Fruit fly (Drosophila melanogaster) whole organism, embryonic: Measurements from ENCODE around the gene Nepl13.

Source experiments
- ATbp ChIP-seq: fragments of 200-800 bp; sonication (Bioruptor generic); optimal IDR thresholded peaks from 2 replicates; lab custom pipeline; 2017; ENCODE audit warnings: missing biosample characterization, mild to moderate bottlenecking, missing genetic modification characterization, missing genetic modification reagents
- Atf-2 ChIP-seq: fragments of 200-800 bp; sonication (Bioruptor generic); optimal IDR thresholded peaks from 2 replicates; lab custom pipeline; 2016; ENCODE audit warnings: missing biosample characterization, missing genetic modification characterization
- CG10274 ChIP-seq: fragments of 200-800 bp; sonication (Bioruptor generic); optimal IDR thresholded peaks from 3 replicates; lab custom pipeline; 2017; ENCODE audit warnings: missing biosample characterization, mild to moderate bottlenecking, missing genetic modification characterization
- CG10543 ChIP-seq: fragments of 200-800 bp; sonication (Bioruptor generic); optimal IDR thresholded peaks from 3 replicates; lab custom pipeline; 2017; ENCODE audit warnings: missing biosample characterization, mild to moderate bottlenecking, missing genetic modification characterization, moderate library complexity
- CG14965 ChIP-seq: fragments of 200-800 bp; sonication (Bioruptor generic); optimal IDR thresholded peaks from 2 replicates; lab custom pipeline; 2016; ENCODE audit warnings: missing biosample characterization, missing genetic modification characterization, borderline replicate concordance
- CG15269 ChIP-seq: fragments of 200-800 bp; sonication (Bioruptor generic); optimal IDR thresholded peaks from 2 replicates; lab custom pipeline; 2018; ENCODE audit warnings: missing biosample characterization, mild to moderate bottlenecking, missing genetic modification characterization, moderate library complexity
- CG16779 ChIP-seq: fragments of 200-800 bp; sonication (Bioruptor generic); IDR thresholded peaks from 2 replicates; pipeline ENCODE4 v1.3.6; 2022; ENCODE audit warnings: missing biosample characterization, missing genetic modification characterization
- CG16815 ChIP-seq: fragments of 200-800 bp; sonication (Bioruptor generic); optimal IDR thresholded peaks from 3 replicates; lab custom pipeline; 2017; ENCODE audit warnings: missing biosample characterization, mild to moderate bottlenecking, missing genetic modification characterization
- CG17186 ChIP-seq: fragments of 200-800 bp; sonication (Bioruptor generic); optimal IDR thresholded peaks from 3 replicates; lab custom pipeline; 2017; ENCODE audit warnings: missing biosample characterization, missing genetic modification reagents, missing genetic modification characterization
- CG18599 ChIP-seq: fragments of 200-800 bp; sonication (Bioruptor generic); optimal IDR thresholded peaks from 3 replicates; lab custom pipeline; 2017; ENCODE audit warnings: missing biosample characterization, missing genetic modification characterization, mild to moderate bottlenecking, moderate library complexity, missing genetic modification reagents
- CG3163 ChIP-seq: fragments of 200-800 bp; sonication (Bioruptor generic); optimal IDR thresholded peaks from 3 replicates; lab custom pipeline; 2016; ENCODE audit warnings: missing biosample characterization, missing genetic modification characterization
- CG3847 ChIP-seq: fragments of 200-800 bp; sonication (Bioruptor generic); IDR thresholded peaks from 2 replicates; pipeline ENCODE4 v1.3.6; 2022; ENCODE audit warnings: missing biosample characterization, missing genetic modification characterization
- CG43689 ChIP-seq: fragments of 200-800 bp; sonication (Bioruptor generic); IDR thresholded peaks from 2 replicates; pipeline ENCODE4 v1.3.6; 2022; ENCODE audit warnings: missing biosample characterization, missing genetic modification characterization
- CG7786 ChIP-seq: fragments of 200-800 bp; sonication (Bioruptor generic); optimal IDR thresholded peaks from 2 replicates; lab custom pipeline; 2016; ENCODE audit warnings: missing biosample characterization, missing genetic modification characterization
- CG7928 ChIP-seq: fragments of 200-800 bp; sonication (Bioruptor generic); optimal IDR thresholded peaks from 2 replicates; lab custom pipeline; 2017; ENCODE audit warnings: missing biosample characterization, mild to moderate bottlenecking, missing genetic modification characterization
- CG8089 ChIP-seq: fragments of 200-800 bp; sonication (Bioruptor generic); optimal IDR thresholded peaks from 3 replicates; lab custom pipeline; 2016; ENCODE audit warnings: missing biosample characterization, missing genetic modification characterization
- Camta ChIP-seq: fragments of 200-800 bp; sonication (Bioruptor generic); optimal IDR thresholded peaks from 2 replicates; lab custom pipeline; 2016; ENCODE audit warnings: missing biosample characterization, missing genetic modification characterization
- Dref ChIP-seq: fragments of 200-800 bp; sonication (Bioruptor generic); IDR thresholded peaks from 2 replicates; pipeline ENCODE4 v1.3.6; 2022; ENCODE audit warnings: missing biosample characterization, missing genetic modification characterization
- HLH3B ChIP-seq: fragments of 200-800 bp; sonication (Bioruptor generic); IDR thresholded peaks from 2 replicates; pipeline ENCODE4 v1.3.6; 2022; ENCODE audit warnings: missing biosample characterization, missing genetic modification characterization
- HmgD ChIP-seq: fragments of 200-800 bp; sonication (Bioruptor generic); optimal IDR thresholded peaks from 3 replicates; lab custom pipeline; 2016; ENCODE audit warnings: missing biosample characterization, missing genetic modification characterization
- Hr3 ChIP-seq: fragments of 200-800 bp; sonication (Bioruptor generic); optimal IDR thresholded peaks from 3 replicates; lab custom pipeline; 2016; ENCODE audit warnings: missing biosample characterization, missing genetic modification characterization
- Kr ChIP-seq: fragments of 200-800 bp; sonication (Bioruptor generic); optimal IDR thresholded peaks from 2 replicates; lab custom pipeline; 2017; ENCODE audit warnings: missing biosample characterization, mild to moderate bottlenecking, missing genetic modification characterization
- Lpt ChIP-seq: fragments of >200 bp; optimal IDR thresholded peaks from 2 replicates; lab custom pipeline; 2018; ENCODE audit warnings: missing biosample characterization, missing genetic modification characterization
- Myb ChIP-seq: fragments of 200-800 bp; sonication (Bioruptor generic); optimal IDR thresholded peaks from 2 replicates; lab custom pipeline; 2016; ENCODE audit warnings: missing biosample characterization, missing genetic modification characterization
- Opbp ChIP-seq: fragments of 200-800 bp; sonication (Bioruptor generic); IDR thresholded peaks from 3 replicates; pipeline ENCODE4 v1.3.6; 2022; ENCODE audit warnings: missing biosample characterization, missing genetic modification characterization; ENCODE audit not compliant: partially characterized antibody
- Poxn ChIP-seq: fragments of 200-800 bp; sonication (Bioruptor generic); IDR thresholded peaks from 2 replicates; pipeline ENCODE4 v1.3.6; 2022; ENCODE audit warnings: missing biosample characterization, missing genetic modification characterization
- Scr ChIP-seq: fragments of 200-800 bp; sonication (Bioruptor generic); IDR thresholded peaks from 2 replicates; pipeline ENCODE4 v1.3.6; 2022; ENCODE audit warnings: missing biosample characterization, missing genetic modification characterization; ENCODE audit not compliant: partially characterized antibody
- Stat92E ChIP-seq, 3 experiments: fragments of >200 bp in 2 of 3; fragments of 200-800 bp in 1 of 3; sonication (Bioruptor generic) in 1 of 3; optimal IDR thresholded peaks; 2 replicates each; lab custom pipeline; 2017 to 2019; ENCODE audit warnings: missing biosample characterization in 3 of 3, missing genetic modification characterization in 3 of 3, mild to moderate bottlenecking in 1 of 3, moderate library complexity in 1 of 3
- aop ChIP-seq: fragments of 200-800 bp; sonication (Bioruptor generic); IDR thresholded peaks from 2 replicates; pipeline ENCODE4 v1.3.6; 2022; ENCODE audit warnings: missing biosample characterization, missing genetic modification characterization
- bab2 ChIP-seq: fragments of 200-800 bp; sonication (Bioruptor generic); optimal IDR thresholded peaks from 2 replicates; lab custom pipeline; 2016; ENCODE audit warnings: missing biosample characterization, missing genetic modification characterization
- cg ChIP-seq: fragments of 200-800 bp; sonication (Bioruptor generic); optimal IDR thresholded peaks from 3 replicates; lab custom pipeline; 2019; ENCODE audit warnings: missing biosample characterization, mild to moderate bottlenecking, missing genetic modification characterization, moderate library complexity
- chinmo ChIP-seq: fragments of 200-800 bp; sonication (Bioruptor generic); IDR thresholded peaks from 4 replicates; pipeline ENCODE4 v1.3.6; 2022; ENCODE audit warnings: missing biosample characterization, missing genetic modification characterization; ENCODE audit not compliant: partially characterized antibody
- ci ChIP-seq: fragments of 200-800 bp; sonication (Bioruptor generic); IDR thresholded peaks from 3 replicates; pipeline ENCODE4 v1.3.6; 2022; ENCODE audit warnings: missing biosample characterization, missing genetic modification characterization
- cwo ChIP-seq: fragments of 200-800 bp; sonication (Bioruptor generic); optimal IDR thresholded peaks from 3 replicates; lab custom pipeline; 2017; ENCODE audit warnings: missing biosample characterization, missing genetic modification characterization, mild to moderate bottlenecking, moderate library complexity, missing genetic modification reagents
- disco-r ChIP-seq: fragments of 200-800 bp; sonication (Bioruptor generic); optimal IDR thresholded peaks from 2 replicates; lab custom pipeline; 2016; ENCODE audit warnings: missing biosample characterization, missing genetic modification characterization
- gem ChIP-seq: fragments of 200-800 bp; sonication (Bioruptor generic); optimal IDR thresholded peaks from 2 replicates; lab custom pipeline; 2019; ENCODE audit warnings: missing biosample characterization, mild to moderate bottlenecking, missing genetic modification characterization, moderate library complexity
- grn ChIP-seq: fragments of 200-800 bp; sonication (Bioruptor generic); optimal IDR thresholded peaks from 3 replicates; lab custom pipeline; 2017; ENCODE audit warnings: missing biosample characterization, missing genetic modification characterization
- her ChIP-seq: fragments of 200-800 bp; sonication (Bioruptor generic); optimal IDR thresholded peaks from 2 replicates; lab custom pipeline; 2016; ENCODE audit warnings: missing biosample characterization, missing genetic modification characterization
- jigr1 ChIP-seq: fragments of 200-800 bp; sonication (Bioruptor generic); IDR thresholded peaks from 3 replicates; pipeline ENCODE4 v1.3.6; 2022; ENCODE audit warnings: missing biosample characterization, missing genetic modification characterization
- lola ChIP-seq, 3 experiments: fragments of >200 bp in 2 of 3; fragments of 200-800 bp in 1 of 3; sonication (Bioruptor generic) in 1 of 3; optimal IDR thresholded peaks; 2 replicates each; lab custom pipeline; 2017 to 2019; ENCODE audit warnings: missing biosample characterization in 3 of 3, missing genetic modification characterization in 3 of 3, mild to moderate bottlenecking in 1 of 3, moderate library complexity in 1 of 3
- oc ChIP-seq: fragments of 200-800 bp; sonication (Bioruptor generic); optimal IDR thresholded peaks from 2 replicates; lab custom pipeline; 2018; ENCODE audit warnings: missing biosample characterization, mild to moderate bottlenecking, missing genetic modification characterization, moderate library complexity
- p53 ChIP-seq: fragments of 200-800 bp; sonication (Bioruptor generic); optimal IDR thresholded peaks from 2 replicates; lab custom pipeline; 2016; ENCODE audit warnings: missing biosample characterization, missing genetic modification characterization
- so ChIP-seq: fragments of 200-800 bp; sonication (Bioruptor generic); IDR thresholded peaks from 3 replicates; pipeline ENCODE4 v1.3.6; 2022; ENCODE audit warnings: missing biosample characterization, missing genetic modification characterization
- stwl ChIP-seq: fragments of 200-800 bp; sonication (Bioruptor generic); optimal IDR thresholded peaks from 3 replicates; lab custom pipeline; 2018; ENCODE audit warnings: missing biosample characterization, mild to moderate bottlenecking, missing genetic modification characterization, moderate library complexity
- tap ChIP-seq: fragments of 200-800 bp; optimal IDR thresholded peaks from 3 replicates; lab custom pipeline; 2019; ENCODE audit warnings: missing biosample characterization, mild to moderate bottlenecking, missing genetic modification characterization, moderate library complexity
- tio ChIP-seq: fragments of 200-800 bp; sonication (Bioruptor generic); optimal IDR thresholded peaks from 2 replicates; lab custom pipeline; 2017; ENCODE audit warnings: missing biosample characterization, missing genetic modification characterization, inconsistent platforms
- tna ChIP-seq: fragments of 200-800 bp; sonication (Bioruptor generic); IDR thresholded peaks from 2 replicates; pipeline ENCODE4 v1.3.6; 2022; ENCODE audit warnings: missing biosample characterization, missing genetic modification characterization; ENCODE audit not compliant: partially characterized antibody
- ttk ChIP-seq: fragments of 200-800 bp; sonication (Bioruptor generic); IDR thresholded peaks from 2 replicates; pipeline ENCODE4 v2.1.2; 2022; ENCODE audit warnings: missing biosample characterization, missing genetic modification characterization
- wek ChIP-seq: fragments of 200-800 bp; sonication (Bioruptor generic); optimal IDR thresholded peaks from 3 replicates; lab custom pipeline; 2018; ENCODE audit warnings: missing biosample characterization, mild to moderate bottlenecking, missing genetic modification characterization, moderate library complexity

Nepl13 gene

dm6 chr3R:22750534-22750947 is 10.3 kb downstream of the Nepl13 start, which contains the start of the genes rumi, CG7029 and Usp12-46 (continued):
- TF ChIP-seq ATbp (GFP tag; lab: Kevin White, UChicago): peak; percentile 64
- TF ChIP-seq aop (GFP tag; lab: Robert Waterston, UW): peak; percentile 43; the same call in 1 of the 2 replicates
- TF ChIP-seq Lpt: no peak
- TF ChIP-seq so (GFP tag; lab: Robert Waterston, UW): peak; percentile 77; the same call in 1 of the 3 replicates
- TF ChIP-seq Stat92E (GFP tag; optimal IDR thresholded peaks at IDR 0.05; lab: Kevin White, UChicago): peak in 1 of 3 experiments; percentile 18
- peak; percentile 88 for TF ChIP-seq stwl (tag; lab: Kevin White, UChicago)
- peak; percentile 10 for TF ChIP-seq CG10274 (GFP tag; lab: Kevin White, UChicago)
- TF ChIP-seq Scr (GFP tag; lab: Robert Waterston, UW): peak; percentile 81
- peak; percentile 83 for TF ChIP-seq CG18599 (GFP tag; lab: Kevin White, UChicago)
- peak; percentile 81 for TF ChIP-seq CG3163 (GFP tag; lab: Kevin White, UChicago)
- peak; percentile 87 for TF ChIP-seq Atf-2 (GFP tag; lab: Kevin White, UChicago)
- peak; percentile 90 for TF ChIP-seq Camta (GFP tag; lab: Kevin White, UChicago)
- peak; percentile 79 for TF ChIP-seq her (GFP tag; lab: Kevin White, UChicago)
- TF ChIP-seq CG14965 (GFP tag; lab: Kevin White, UChicago): no peak
- peak; percentile 52; the same call in 1 of the 2 replicates for TF ChIP-seq CG43689 (GFP tag; lab: Robert Waterston, UW)
- peak; percentile 86 for TF ChIP-seq p53 (GFP tag; lab: Kevin White, UChicago)
- peak; percentile 32; the same call in 1 of the 3 replicates for TF ChIP-seq jigr1 (GFP tag; lab: Robert Waterston, UW)
- no peak for TF ChIP-seq tna
- peak; percentile 87 for TF ChIP-seq CG8089 (GFP tag; lab: Kevin White, UChicago)
- TF ChIP-seq cwo (GFP tag; lab: Kevin White, UChicago): peak; percentile 57
- peak; percentile 92 for TF ChIP-seq gem (tag; lab: Kevin White, UChicago)
- TF ChIP-seq ttk (GFP tag; lab: Robert Waterston, UW): peak; percentile 76
- peak; percentile 81 for TF ChIP-seq HLH3B (GFP tag; lab: Robert Waterston, UW)
- peak; percentile 92 for TF ChIP-seq CG3847
- peak; percentile 86; the same call in 3 of the 4 replicates for TF ChIP-seq chinmo (GFP tag; lab: Robert Waterston, UW)
- TF ChIP-seq CG7928 (GFP tag; lab: Kevin White, UChicago): peak; percentile 58
- TF ChIP-seq Kr (GFP tag; lab: Kevin White, UChicago): no peak
- no peak for TF ChIP-seq cg (GFP tag; lab: Kevin White, UChicago)
- TF ChIP-seq lola (GFP tag; optimal IDR thresholded peaks at IDR 0.05; lab: Kevin White, UChicago): peak in 1 of 3 experiments; percentile 84
- peak; percentile 88 for TF ChIP-seq bab2 (GFP tag; lab: Kevin White, UChicago)
- TF ChIP-seq Hr3 (GFP tag; lab: Kevin White, UChicago): peak; percentile 88
- TF ChIP-seq disco-r: peak; percentile 57
- peak; percentile 86 for TF ChIP-seq CG15269 (tag; lab: Kevin White, UChicago)
- peak; percentile 80 for TF ChIP-seq Myb (GFP tag; lab: Kevin White, UChicago)
- no peak for TF ChIP-seq tio (GFP tag; lab: Kevin White, UChicago)
- peak; percentile 79 for TF ChIP-seq CG16815 (GFP tag; lab: Kevin White, UChicago)
- TF ChIP-seq Opbp (GFP tag; lab: Robert Waterston, UW): peak; percentile 61
- TF ChIP-seq Poxn (GFP tag; lab: Robert Waterston, UW): peak; percentile 61; the same call in 1 of the 2 replicates
- TF ChIP-seq HmgD: peak; percentile 98
- no peak for TF ChIP-seq tap
- TF ChIP-seq grn (GFP tag; lab: Kevin White, UChicago): peak; percentile 34
- peak; percentile 90 for TF ChIP-seq ci (GFP tag; lab: Robert Waterston, UW)
- peak; percentile 92 for TF ChIP-seq CG7786 (GFP tag; lab: Kevin White, UChicago)
- peak; percentile 52; the same call in 1 of the 2 replicates for TF ChIP-seq Dref (GFP tag; lab: Robert Waterston, UW)
- peak; percentile 23 for TF ChIP-seq wek (GFP tag; lab: Kevin White, UChicago)
- TF ChIP-seq CG17186 (GFP tag; lab: Kevin White, UChicago): peak; percentile 76
- TF ChIP-seq CG10543 (GFP tag; lab: Kevin White, UChicago): peak; percentile 77
- peak; percentile 76; the same call in 1 of the 2 replicates for TF ChIP-seq CG16779 (GFP tag; lab: Robert Waterston, UW)
- peak; percentile 77 for TF ChIP-seq oc (tag; lab: Kevin White, UChicago)
